Fruit fly (Drosophila melanogaster) whole organism, prepupa: ENCODE results near the gene EAChm.

Experiments used
- Blimp-1 ChIP-seq: fragments of 200-800 bp; sonication (Bioruptor generic); optimal IDR thresholded peaks from 3 replicates; lab custom pipeline; 2017; ENCODE audit warnings: missing biosample characterization, missing genetic modification characterization, mild to moderate bottlenecking, moderate library complexity, missing genetic modification reagents
- CG10631 ChIP-seq: fragments of 200-800 bp; sonication (Bioruptor generic); optimal IDR thresholded peaks from 2 replicates; lab custom pipeline; 2016; ENCODE audit warnings: missing biosample characterization, missing genetic modification characterization
- CG15336 ChIP-seq: fragments of 200-800 bp; sonication (Bioruptor generic); IDR thresholded peaks from 2 replicates; pipeline ENCODE4 v1.3.6; 2022; ENCODE audit warnings: missing biosample characterization, missing genetic modification characterization
- CG6808 ChIP-seq: fragments of 200-800 bp; sonication (Bioruptor generic); optimal IDR thresholded peaks from 3 replicates; lab custom pipeline; 2017; ENCODE audit warnings: missing biosample characterization, missing genetic modification characterization, mild to moderate bottlenecking, moderate library complexity, missing genetic modification reagents
- CG6854 ChIP-seq: fragments of 200-800 bp; sonication (Bioruptor generic); optimal IDR thresholded peaks from 2 replicates; lab custom pipeline; 2017; ENCODE audit warnings: missing biosample characterization, mild to moderate bottlenecking, missing genetic modification characterization
- Gug ChIP-seq: fragments of 200-800 bp; sonication (Bioruptor generic); IDR thresholded peaks from 2 replicates; pipeline ENCODE4 v1.3.6; 2022; ENCODE audit warnings: missing biosample characterization, missing genetic modification characterization
- Hr39 ChIP-seq: fragments of 200-800 bp; sonication (Bioruptor generic); optimal IDR thresholded peaks from 2 replicates; lab custom pipeline; 2016; ENCODE audit warnings: missing biosample characterization, missing genetic modification characterization
- Met ChIP-seq: fragments of 200-800 bp; sonication (Bioruptor generic); optimal IDR thresholded peaks from 3 replicates; lab custom pipeline; 2016; ENCODE audit warnings: missing biosample characterization, missing genetic modification characterization
- Sox15 ChIP-seq: fragments of 200-800 bp; sonication (Bioruptor generic); optimal IDR thresholded peaks from 3 replicates; lab custom pipeline; 2016; ENCODE audit warnings: missing biosample characterization, missing genetic modification characterization
- cyc ChIP-seq: fragments of 200-800 bp; sonication (Bioruptor generic); optimal IDR thresholded peaks from 3 replicates; lab custom pipeline; 2016; ENCODE audit warnings: missing biosample characterization, missing genetic modification characterization
- fd85E ChIP-seq: fragments of 200-800 bp; sonication (Bioruptor generic); optimal IDR thresholded peaks from 3 replicates; lab custom pipeline; 2016; ENCODE audit warnings: missing biosample characterization, missing genetic modification characterization
- pdm3 ChIP-seq: fragments of 200-800 bp; sonication (Bioruptor generic); optimal IDR thresholded peaks from 3 replicates; lab custom pipeline; 2016; ENCODE audit warnings: missing biosample characterization, missing genetic modification characterization
- topi ChIP-seq: fragments of 200-800 bp; sonication (Bioruptor generic); optimal IDR thresholded peaks from 3 replicates; lab custom pipeline; 2016; ENCODE audit warnings: missing biosample characterization, missing genetic modification characterization

DNA sequence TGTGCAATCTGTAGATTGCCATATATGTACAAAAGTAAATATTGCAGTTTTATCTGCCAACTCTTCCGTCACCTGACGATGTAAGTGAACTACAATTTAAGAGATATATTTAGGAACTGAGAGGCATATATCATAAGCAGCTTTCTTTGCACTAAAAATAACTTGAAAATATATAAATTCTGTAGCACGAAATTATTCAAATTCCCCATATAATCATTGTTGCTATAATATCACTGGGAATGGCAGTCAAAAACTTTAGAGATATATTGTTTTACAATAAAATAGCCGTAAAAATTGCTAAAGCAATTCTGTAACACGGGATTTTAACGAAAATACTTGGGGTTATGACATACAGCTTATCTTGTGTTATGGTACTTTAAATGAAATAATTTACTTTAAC lies 3.3 kb upstream of the EAChm start, which contains the start of gene CG43679:
- TF ChIP-seq Gug (GFP tag; lab: Robert Waterston, UW): no peak
- no peak for TF ChIP-seq Blimp-1 (GFP tag; lab: Kevin White, UChicago)
- TF ChIP-seq cyc (GFP tag; lab: Kevin White, UChicago): no peak
- no peak for TF ChIP-seq Sox15 (GFP tag; lab: Kevin White, UChicago)
- TF ChIP-seq fd85E (GFP tag; lab: Kevin White, UChicago): no peak
- no peak for TF ChIP-seq CG6854 (GFP tag; lab: Kevin White, UChicago)
- TF ChIP-seq Met (GFP tag; lab: Kevin White, UChicago): no peak
- TF ChIP-seq pdm3 (GFP tag; lab: Kevin White, UChicago): no peak
- no peak for TF ChIP-seq CG15336 (GFP tag; lab: Robert Waterston, UW)
- TF ChIP-seq topi (GFP tag; lab: Kevin White, UChicago): no peak
- TF ChIP-seq CG6808 (GFP tag; lab: Kevin White, UChicago): no peak
- no peak for TF ChIP-seq Hr39 (GFP tag; lab: Kevin White, UChicago)
- no peak for TF ChIP-seq CG10631 (GFP tag; lab: Kevin White, UChicago)
